Worm (Caenorhabditis elegans): ENCODE measurements around the gene C09F12.2.
A peak's percentile ranks its signal among the peaks of the same experiment; 100 is the strongest.

Gene C09F12.2

DNA sequence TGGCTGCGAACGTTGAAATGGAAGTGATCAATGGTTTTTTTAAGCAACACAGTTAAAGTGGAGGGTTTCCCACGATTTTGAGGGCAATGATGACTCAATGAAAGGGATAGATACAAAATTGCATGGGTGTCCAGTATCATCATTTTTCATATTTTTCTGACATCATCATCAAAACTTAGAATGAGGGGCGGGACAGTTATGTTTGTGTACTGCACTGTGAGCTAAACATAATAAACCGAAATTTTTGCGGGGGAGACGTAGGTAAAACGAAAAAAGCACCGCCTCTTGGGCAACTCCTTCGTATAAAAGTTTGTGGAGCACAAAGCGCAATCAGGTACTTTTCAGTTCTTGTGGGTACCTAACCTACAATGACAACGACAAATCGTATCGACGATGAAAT is at the start of gene C09F12.2:
Gene C09F12.2 (plus strand): TSS at position 301 of the 400 bp plus-strand sequence.
- TF ChIP-seq W03F9.2 (tag; optimal IDR thresholded peaks at IDR 0.05) (no peak), him-1 (tag; optimal IDR thresholded peaks at IDR 0.05) (no peak), dao-5 (tag; optimal IDR thresholded peaks at IDR 0.05) (no peak)

DNA sequence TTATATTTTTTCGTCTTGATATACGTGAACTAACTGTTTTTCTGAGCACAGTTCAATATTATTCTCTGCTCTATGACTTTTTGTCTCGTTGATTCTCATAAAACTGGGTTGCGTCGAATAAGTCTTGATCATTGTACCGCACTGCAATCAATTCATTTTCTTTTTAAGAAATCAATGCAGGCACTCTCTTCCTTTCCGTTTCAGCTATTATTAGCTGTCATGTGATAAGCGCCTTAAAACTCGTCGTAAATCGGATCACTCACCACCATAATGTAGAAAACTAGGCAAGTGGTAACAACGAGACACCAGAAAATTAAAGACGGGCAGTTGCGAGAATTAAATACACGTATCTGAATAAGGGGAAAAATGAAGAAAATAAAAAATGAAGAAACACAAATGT is 46.3 kb upstream of the C09F12.2 start:
- no peak for TF ChIP-seq him-1 (tag; optimal IDR thresholded peaks at IDR 0.05)
- no peak for TF ChIP-seq W03F9.2 (tag; optimal IDR thresholded peaks at IDR 0.05)
- no peak for TF ChIP-seq dao-5 (tag; optimal IDR thresholded peaks at IDR 0.05)

DNA sequence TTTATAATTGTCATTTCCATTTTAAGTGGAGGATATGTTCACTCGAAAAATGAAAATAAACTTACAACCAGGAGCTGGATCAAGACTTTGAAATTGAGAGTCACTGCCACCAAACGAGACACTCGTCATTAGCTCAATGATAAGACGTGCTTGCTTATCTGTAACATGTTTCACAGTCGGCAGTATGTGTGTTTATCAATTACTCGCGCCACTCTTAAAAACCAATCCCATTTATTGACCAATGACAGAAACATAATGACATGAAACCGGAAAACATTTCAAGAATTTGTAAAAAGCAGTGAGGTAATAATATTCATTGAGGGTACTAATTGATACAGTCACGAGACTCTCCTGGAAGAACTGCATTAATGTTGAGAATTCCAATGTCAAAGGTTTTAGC is 45.7 kb upstream of the C09F12.2 start, which contains the start of gene del-5:
Gene del-5 (minus strand): TSS at position 130 of the 400 bp plus-strand sequence.
- TF ChIP-seq him-1 (tag; optimal IDR thresholded peaks at IDR 0.05): no peak

DNA sequence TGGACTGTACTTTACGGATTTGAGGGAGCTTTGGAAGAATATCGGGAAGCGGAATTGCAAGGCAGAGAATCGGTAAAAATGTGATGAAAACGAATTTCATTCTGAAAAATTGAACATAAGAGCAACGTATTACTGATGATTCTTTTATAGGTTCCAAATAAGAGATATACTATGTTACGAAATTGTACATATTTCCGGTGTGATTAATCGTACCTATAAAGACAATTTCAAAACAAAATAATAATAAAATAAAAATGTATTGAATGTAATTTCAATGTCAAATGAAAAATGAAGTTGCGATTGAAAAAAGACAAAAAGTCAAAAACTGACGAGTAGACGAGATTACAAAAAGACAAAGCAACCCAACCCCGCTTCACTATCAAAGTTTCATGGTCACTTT is 44.8 kb upstream of the C09F12.2 start, which contains the start of gene ttr-31:
Gene ttr-31 (minus strand): TSS at position 101 of the 400 bp plus-strand sequence.
- TF ChIP-seq him-1 (tag; optimal IDR thresholded peaks at IDR 0.05): no peak
- TF ChIP-seq dao-5 (tag; optimal IDR thresholded peaks at IDR 0.05): no peak
- no peak for TF ChIP-seq W03F9.2 (tag; optimal IDR thresholded peaks at IDR 0.05)

DNA sequence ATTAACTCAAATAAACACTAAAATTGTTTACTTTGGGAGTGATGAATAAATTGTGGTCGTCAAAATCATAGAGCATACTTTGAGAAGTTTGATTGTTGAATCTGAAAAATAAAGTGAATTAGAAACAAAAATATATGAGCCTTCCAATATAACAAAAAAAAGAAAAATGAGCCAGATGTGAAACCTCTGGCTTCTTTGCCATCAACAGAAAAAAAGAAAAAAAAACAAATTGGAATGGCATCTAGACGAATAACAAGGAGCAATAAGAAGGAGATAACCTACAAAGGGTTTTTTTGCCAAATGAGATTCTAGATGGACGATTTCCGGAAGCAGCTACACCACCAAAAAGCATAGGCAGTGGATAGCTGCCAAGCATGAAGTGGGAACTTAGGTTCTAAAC is 43.1 kb upstream of the C09F12.2 start, which contains the start of gene F58A3.4:
Gene F58A3.4 (minus strand): TSS at position 101 of the 400 bp plus-strand sequence.
- no peak for TF ChIP-seq him-1 (tag; optimal IDR thresholded peaks at IDR 0.05)
- no peak for TF ChIP-seq W03F9.2 (tag; optimal IDR thresholded peaks at IDR 0.05)

DNA sequence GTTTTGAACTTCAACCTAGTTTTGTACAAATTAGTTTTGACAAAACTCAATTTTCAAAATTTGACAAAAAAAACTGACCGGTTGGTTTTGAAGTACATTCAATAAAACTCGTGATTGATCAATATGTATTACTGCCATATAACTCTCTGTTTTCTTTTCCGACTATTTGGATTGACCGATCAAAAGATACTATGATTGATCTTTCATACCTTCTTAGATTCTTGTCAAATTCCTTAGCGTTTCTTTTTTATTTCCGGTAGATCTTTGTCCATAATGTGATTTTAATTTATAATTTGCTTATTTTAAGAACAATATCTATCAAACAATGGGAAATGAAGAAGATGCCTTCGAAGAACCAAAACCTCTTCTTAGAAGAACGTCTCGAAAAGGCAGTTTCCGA is 41.4 kb upstream of the C09F12.2 start, which contains the start of gene F58A3.3:
Gene F58A3.3 (plus strand): TSS at position 301 of the 400 bp plus-strand sequence.
- TF ChIP-seq dao-5 (tag; optimal IDR thresholded peaks at IDR 0.05): no peak
- TF ChIP-seq him-1 (tag; optimal IDR thresholded peaks at IDR 0.05): no peak
- no peak for TF ChIP-seq W03F9.2 (tag; optimal IDR thresholded peaks at IDR 0.05)

DNA sequence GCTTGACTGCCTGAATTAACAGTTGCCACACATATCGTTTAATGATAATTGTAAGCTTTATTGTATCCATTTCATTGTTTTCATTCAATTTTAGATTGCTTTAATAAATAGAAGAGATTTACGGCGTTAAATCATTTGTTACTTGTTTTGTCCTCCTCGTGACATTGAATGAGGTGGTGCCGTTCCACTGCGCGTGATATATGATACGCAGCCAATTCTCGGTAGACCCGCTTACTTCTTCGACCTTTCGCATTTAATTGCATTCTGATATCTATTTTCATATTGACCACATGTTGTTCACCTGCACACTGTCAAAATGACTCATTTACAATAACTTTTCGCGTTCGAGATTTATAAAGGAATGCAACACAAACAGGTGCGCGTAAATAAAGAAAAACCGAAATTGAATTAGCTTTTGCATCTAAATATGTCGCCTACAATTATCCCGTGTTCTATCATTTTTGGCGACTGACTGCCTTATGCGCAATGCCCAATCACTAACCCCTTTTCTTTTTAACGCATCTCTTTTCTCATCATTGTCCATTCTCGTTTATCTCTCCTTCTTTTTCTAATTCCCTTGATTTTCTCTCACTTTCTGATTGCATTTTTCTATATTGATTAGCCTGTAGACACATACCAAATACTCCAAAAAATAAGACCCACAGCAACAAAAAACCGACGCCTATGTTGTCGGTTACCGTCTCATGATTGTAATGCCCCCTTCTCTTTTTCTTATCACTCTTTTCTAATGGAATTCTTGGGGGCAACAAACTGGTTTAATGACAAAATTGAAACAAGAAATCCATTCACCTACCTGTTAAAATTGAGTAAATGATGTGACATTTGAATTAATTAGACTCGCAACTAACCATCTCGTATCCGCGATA is 39.1 kb upstream of the C09F12.2 start:
- TF ChIP-seq him-1 (tag; optimal IDR thresholded peaks at IDR 0.05) (no peak), dao-5 (tag; optimal IDR thresholded peaks at IDR 0.05) (no peak), W03F9.2 (tag; optimal IDR thresholded peaks at IDR 0.05) (no peak)

DNA sequence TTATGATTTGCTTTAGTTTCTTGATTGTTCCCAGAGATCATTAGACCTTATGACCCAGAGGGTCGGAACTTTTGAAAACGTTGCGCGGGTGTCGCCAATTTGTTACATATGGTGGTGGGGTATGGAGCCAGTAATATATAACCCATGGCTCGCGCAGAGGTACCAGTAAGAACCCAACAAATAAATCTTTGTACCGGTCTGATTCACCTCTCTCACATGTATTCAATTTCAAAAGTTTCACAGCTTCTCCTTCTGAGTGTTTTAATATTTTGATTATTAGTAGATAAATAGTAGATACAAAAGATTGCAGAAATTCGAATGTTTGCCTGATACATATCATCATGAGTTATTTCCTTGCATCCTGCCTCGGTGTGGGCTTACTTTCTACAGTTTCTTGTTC is 37.6 kb upstream of the C09F12.2 start, which contains the start of gene egl-15:
Gene egl-15 (plus strand): TSS at position 301 of the 400 bp plus-strand sequence.
- TF ChIP-seq dao-5 (tag; optimal IDR thresholded peaks at IDR 0.05) (no peak), W03F9.2 (tag; optimal IDR thresholded peaks at IDR 0.05) (no peak), him-1 (tag; optimal IDR thresholded peaks at IDR 0.05) (no peak)

DNA sequence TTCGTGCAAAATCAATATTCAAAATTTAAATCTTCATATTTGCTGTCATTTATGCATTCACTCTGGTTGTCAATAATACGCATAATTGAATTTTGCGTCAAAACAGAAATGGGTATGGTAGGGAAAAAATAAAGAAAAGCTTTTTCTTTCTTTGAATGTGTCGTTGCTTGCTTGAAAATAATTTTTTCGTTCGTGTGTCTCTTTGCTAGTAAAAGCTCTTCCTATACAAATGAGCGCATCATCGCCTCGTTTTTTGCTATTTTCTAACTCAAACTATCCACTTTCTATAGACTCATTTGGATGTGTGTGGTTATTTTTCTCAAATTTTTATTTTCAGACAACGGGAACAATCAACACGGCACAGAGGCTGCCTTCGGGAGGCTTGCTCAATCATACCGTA is 25.1 kb upstream of the C09F12.2 start, which contains the start of gene ldb-1:
Gene ldb-1 (plus strand): TSS at position 301 of the 400 bp plus-strand sequence.
- no peak for TF ChIP-seq dao-5 (tag; optimal IDR thresholded peaks at IDR 0.05)
- no peak for TF ChIP-seq W03F9.2 (tag; optimal IDR thresholded peaks at IDR 0.05)
- no peak for TF ChIP-seq him-1 (tag; optimal IDR thresholded peaks at IDR 0.05)

DNA sequence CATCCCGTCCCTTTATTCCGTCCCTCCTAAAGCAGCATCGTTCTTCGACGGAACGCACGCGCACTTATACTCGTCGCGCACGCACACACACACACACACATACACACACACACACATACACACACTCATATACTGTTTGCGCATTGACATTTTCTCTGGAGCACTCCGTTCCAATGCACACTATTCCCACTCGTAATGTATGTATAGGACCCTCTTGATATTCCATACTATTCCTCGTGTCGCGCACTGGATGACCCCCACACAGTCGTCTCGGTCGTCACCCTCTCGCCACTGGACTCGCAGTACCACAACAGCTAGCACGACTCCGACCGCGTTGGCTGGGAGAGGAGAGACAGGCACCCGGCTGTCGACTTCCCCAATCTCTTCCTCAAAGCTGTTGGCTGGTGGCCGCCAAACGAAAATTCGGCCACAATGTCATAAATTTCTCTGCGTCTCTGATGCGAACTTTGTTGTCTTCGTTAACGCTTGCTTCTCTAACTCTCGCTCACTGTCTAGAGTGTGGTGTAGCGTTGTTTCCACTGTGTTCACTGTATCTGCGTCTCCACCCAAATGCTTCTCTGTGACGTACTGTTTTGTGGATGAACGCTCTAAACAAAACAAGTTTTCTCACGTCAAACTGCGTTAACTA is 22.5 kb upstream of the C09F12.2 start:
- TF ChIP-seq W03F9.2 (tag; optimal IDR thresholded peaks at IDR 0.05) (peak; percentile 54), dao-5 (tag; optimal IDR thresholded peaks at IDR 0.05) (peak; percentile 1), him-1 (tag; optimal IDR thresholded peaks at IDR 0.05) (peak; percentile 97)

DNA sequence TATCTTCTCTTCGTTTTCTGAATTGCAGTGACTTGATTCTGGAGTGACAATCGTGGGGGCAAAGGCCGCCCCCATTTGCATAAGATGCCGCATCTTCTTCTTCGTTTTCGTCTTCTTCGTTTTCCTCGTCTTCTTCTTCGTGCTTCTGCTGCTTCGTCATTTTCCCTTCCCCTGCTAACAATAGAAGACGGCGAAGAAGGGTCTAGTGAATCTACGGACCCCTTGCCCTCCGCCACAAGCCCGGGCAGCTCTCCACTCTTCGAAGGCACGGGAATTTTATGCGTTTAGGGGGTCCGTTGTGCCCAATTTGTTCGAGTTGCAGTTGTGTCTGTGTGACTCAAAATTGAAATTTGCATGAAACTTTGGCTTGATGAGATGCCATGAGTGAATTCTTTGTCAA is 21.8 kb upstream of the C09F12.2 start:
- no peak for TF ChIP-seq W03F9.2 (tag; optimal IDR thresholded peaks at IDR 0.05)
- TF ChIP-seq him-1 (tag; optimal IDR thresholded peaks at IDR 0.05): no peak
- TF ChIP-seq dao-5 (tag; optimal IDR thresholded peaks at IDR 0.05): no peak

DNA sequence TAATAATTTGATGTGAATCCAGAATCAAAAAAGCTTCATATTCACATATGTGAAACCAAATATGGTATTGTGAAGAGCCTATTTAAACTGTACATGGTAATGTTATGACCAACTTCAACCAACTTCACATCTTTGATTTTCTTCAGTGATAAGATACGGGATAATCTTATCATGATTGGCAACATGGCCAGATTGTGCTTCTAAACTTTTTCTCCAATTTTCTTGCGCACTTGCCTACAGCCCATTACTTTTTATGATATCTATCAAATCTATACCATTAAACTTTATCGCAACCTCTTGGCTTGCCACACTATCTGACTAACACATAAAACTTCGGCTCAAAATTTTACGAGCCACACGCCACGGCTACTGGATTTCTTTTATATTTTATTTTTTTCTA is 21.3 kb upstream of the C09F12.2 start:
- TF ChIP-seq dao-5 (tag; optimal IDR thresholded peaks at IDR 0.05): no peak
- no peak for TF ChIP-seq W03F9.2 (tag; optimal IDR thresholded peaks at IDR 0.05)
- no peak for TF ChIP-seq him-1 (tag; optimal IDR thresholded peaks at IDR 0.05)

DNA sequence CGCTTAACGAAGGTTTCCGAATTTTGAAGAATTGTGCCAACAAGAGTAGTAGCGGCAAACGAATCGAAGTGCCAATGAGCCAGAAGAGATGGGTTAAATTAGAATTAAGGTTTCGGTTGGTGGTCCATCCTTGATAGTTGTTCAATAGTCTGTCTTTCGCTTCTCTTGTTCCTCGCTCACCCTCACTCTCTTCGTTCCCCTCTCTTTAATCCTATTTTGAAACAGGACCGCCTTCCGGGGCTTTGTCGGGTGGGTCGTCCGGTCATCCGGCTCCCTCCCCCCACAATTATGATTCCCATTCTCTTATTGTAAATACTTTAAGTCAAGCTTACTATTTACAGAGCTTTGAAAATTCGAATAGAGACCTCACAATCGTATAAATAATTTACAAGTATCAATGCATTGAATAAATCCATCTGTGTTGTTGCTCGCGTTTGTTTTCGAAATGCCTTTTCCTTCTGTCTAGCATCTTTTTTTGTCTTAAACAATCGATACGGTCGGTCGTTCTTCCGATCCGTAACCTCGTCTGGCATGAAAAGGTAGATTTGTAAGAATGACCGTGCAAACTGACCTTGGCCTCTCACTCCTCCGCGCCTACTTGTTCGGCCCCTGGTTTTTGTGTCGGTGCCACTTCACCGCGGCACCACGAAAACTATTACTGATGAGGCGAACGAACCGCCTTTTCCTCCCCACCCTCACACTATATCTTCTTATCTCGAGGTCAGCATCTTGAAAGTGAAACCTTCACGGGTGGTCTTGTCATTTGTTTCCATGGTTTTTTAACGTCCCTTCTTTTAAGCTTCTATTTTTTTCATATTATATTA is 20.4 kb upstream of the C09F12.2 start:
- no peak for TF ChIP-seq dao-5 (tag; optimal IDR thresholded peaks at IDR 0.05)
- TF ChIP-seq W03F9.2 (tag; optimal IDR thresholded peaks at IDR 0.05): no peak
- TF ChIP-seq him-1 (tag; optimal IDR thresholded peaks at IDR 0.05): no peak
